Fruit fly (Drosophila melanogaster) Kc167 (cell line): ENCODE measurements around the gene Ero1L.

Experiments
- Myc ChIP-seq: fragments of >200 bp; optimal IDR thresholded peaks from 2 replicates; lab custom pipeline; 2017; ENCODE audit warnings: missing external identifiers
- insv ChIP-seq: fragments of >200 bp; optimal IDR thresholded peaks from 3 replicates; lab custom pipeline; 2018; ENCODE audit warnings: missing external identifiers
- ttk ChIP-seq: sonication (Bioruptor generic); optimal IDR thresholded peaks from 2 replicates; lab custom pipeline; 2017; ENCODE audit warnings: missing external identifiers

- TF ChIP-seq insv (no peak), Myc (lab: Kevin White, UChicago) (no peak), ttk (no peak)
These were observed 23.8 kb downstream of the Ero1L start, which contains the start of gene CG43367 for dm6 chr3L:4193730-4194649.
